Worm (Caenorhabditis elegans): ENCODE measurements around the gene prx-19.

DNA sequence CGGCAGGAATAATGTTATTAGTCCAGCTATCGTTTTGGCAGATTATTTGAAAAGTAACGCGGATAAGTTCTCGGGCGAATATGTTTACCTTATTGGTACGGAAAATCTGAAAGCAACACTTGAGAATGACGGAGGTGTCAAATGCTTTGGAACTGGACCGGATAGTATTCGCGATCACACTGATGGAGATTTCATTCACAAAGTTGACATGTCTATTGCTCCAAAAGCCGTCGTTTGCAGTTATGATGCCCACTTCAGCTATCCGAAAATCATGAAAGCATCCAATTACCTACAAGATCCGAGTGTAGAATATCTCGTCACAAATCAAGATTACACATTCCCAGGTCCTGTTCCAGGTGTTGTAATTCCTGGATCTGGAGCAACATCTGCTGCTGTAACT is 35.7 kb downstream of the prx-19 start:
- TF ChIP-seq W03F9.2 (tag; optimal IDR thresholded peaks at IDR 0.05) (no peak), him-1 (tag; optimal IDR thresholded peaks at IDR 0.05) (no peak), dao-5 (tag; optimal IDR thresholded peaks at IDR 0.05) (no peak)

Data from whole organism, L4/young adult.